Worm (Caenorhabditis elegans): ENCODE measurements around the gene suds-3.

- TF ChIP-seq W03F9.2 (tag; optimal IDR thresholded peaks at IDR 0.05) (no peak), dao-5 (tag; optimal IDR thresholded peaks at IDR 0.05) (no peak)
Observed at ce11 chrV:9885918-9886488, 44.8 kb upstream of the suds-3 start, which contains the start of gene clp-9.

All from whole organism, L4/young adult.